Worm (Caenorhabditis elegans) whole organism, L3 larva: ENCODE measurements around the gene wht-1.

Source experiments
- ceh-16 ChIP-seq: sonication (generic microtip); optimal IDR thresholded peaks from 2 replicates; lab custom pipeline; 2017; ENCODE audit warnings: missing biosample characterization, missing genetic modification characterization
- elt-1 ChIP-seq: fragments of 150-350 bp; optimal IDR thresholded peaks from 2 replicates; lab custom pipeline; 2014; ENCODE audit warnings: missing biosample characterization, missing genetic modification characterization
- hmg-11 ChIP-seq: sonication (generic microtip); optimal IDR thresholded peaks from 2 replicates; lab custom pipeline; 2016; ENCODE audit warnings: missing genetic modification characterization, missing compliant biosample characterization
- lsy-12 ChIP-seq: sonication (generic microtip); optimal IDR thresholded peaks from 2 replicates; lab custom pipeline; 2016; ENCODE audit warnings: mild to moderate bottlenecking, missing genetic modification characterization, missing compliant biosample characterization
- nfya-1 ChIP-seq: sonication (generic microtip); optimal IDR thresholded peaks from 2 replicates; lab custom pipeline; 2017; ENCODE audit warnings: missing genetic modification characterization, mild to moderate bottlenecking, missing compliant biosample characterization, antibody characterized with exemption, moderate library complexity; ENCODE audit not compliant: insufficient read depth
- nhr-76 ChIP-seq: fragments of 150-350 bp; sonication (generic microtip); optimal IDR thresholded peaks from 5 replicates; lab custom pipeline; 2014; ENCODE audit warnings: missing biosample characterization, missing genetic modification characterization
- pqm-1 ChIP-seq: fragments of 150-350 bp; optimal IDR thresholded peaks from 2 replicates; lab custom pipeline; 2017; ENCODE audit warnings: missing biosample characterization, missing genetic modification characterization, inconsistent platforms

- TF ChIP-seq pqm-1 (tag; lab: Kevin White, UChicago), result no peak
- no peak for TF ChIP-seq ceh-16
- TF ChIP-seq nfya-1 (tag; lab: Kevin White, UChicago), result no peak
- no peak for TF ChIP-seq hmg-11 (tag; lab: Kevin White, UChicago)
- TF ChIP-seq lsy-12 (tag; lab: Kevin White, UChicago), result no peak
- TF ChIP-seq nhr-76 (tag; lab: Kevin White, UChicago), result no peak
- no peak for TF ChIP-seq elt-1 (tag; lab: Kevin White, UChicago)
Observed at ce11 chrIII:6095654-6096053, 8.1 kb upstream of the wht-1 start.
